Worm (Caenorhabditis elegans): Measurements from ENCODE around the gene zfp-3.

DNA sequence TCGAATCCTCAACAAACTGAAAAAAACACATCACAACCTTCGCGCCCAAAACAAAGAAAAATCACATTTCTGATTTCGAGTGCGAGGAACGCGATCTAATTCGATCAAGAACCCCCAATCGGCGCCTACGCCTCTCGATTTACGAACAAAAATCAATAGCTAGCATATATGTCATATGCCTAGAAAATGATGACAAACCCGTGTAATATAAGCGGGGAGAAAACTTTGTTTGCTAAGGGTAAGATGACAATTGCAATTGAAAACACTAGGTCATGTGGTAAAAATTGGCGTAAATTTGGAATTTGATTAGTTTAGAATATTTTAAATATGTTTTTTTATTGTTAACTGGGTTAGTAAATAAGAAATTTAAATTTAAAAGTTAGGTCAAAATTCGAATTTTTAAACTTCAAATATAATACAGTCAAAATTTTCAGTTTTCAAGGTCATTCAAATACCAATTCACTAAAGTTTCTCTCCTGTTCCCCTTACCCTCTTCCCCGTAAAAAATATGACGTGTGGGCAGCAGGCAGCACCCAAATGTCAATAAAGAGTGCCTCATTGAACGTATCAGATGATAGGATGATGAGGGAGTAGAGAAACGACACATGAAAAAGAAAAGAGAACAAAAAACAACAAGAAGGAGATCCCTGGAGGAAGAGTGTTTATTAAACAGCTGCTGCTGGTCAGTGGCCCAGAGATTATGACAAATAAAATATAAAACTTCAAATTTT is 10.1 kb upstream of the zfp-3 start:
- no peak for TF ChIP-seq ztf-23 (GFP tag; IDR thresholded peaks at IDR 0.05)
- no peak for TF ChIP-seq flt-1 (GFP tag; IDR thresholded peaks at IDR 0.05)
- no peak for TF ChIP-seq cog-1 (tag; optimal IDR thresholded peaks at IDR 0.05)
- TF ChIP-seq ztf-29 (GFP tag; IDR thresholded peaks at IDR 0.05): no peak
